Worm (Caenorhabditis elegans) whole organism, early embryonic: Measurements from ENCODE around the gene slt-1.

Source experiments
- B0310.2 ChIP-seq: sonication (generic microtip); optimal IDR thresholded peaks from 2 replicates; lab custom pipeline; 2016; ENCODE audit warnings: mild to moderate bottlenecking, missing genetic modification characterization, missing compliant biosample characterization
- F13C5.2 ChIP-seq: sonication (generic microtip); optimal IDR thresholded peaks from 2 replicates; lab custom pipeline; 2017; ENCODE audit warnings: mild to moderate bottlenecking, missing genetic modification characterization, inconsistent platforms, missing compliant biosample characterization
- aly-1 ChIP-seq: sonication (generic microtip); optimal IDR thresholded peaks from 2 replicates; lab custom pipeline; 2016; ENCODE audit warnings: missing genetic modification characterization, missing compliant biosample characterization
- ama-1 ChIP-seq: fragments of 150-350 bp; optimal IDR thresholded peaks from 2 replicates; lab custom pipeline; 2014
- ceh-13 ChIP-seq: fragments of 200-800 bp; sonication (Bioruptor generic); optimal IDR thresholded peaks from 2 replicates; lab custom pipeline; 2018; ENCODE audit warnings: mild to moderate bottlenecking, missing genetic modification characterization, missing compliant biosample characterization
- ceh-36 ChIP-seq: sonication (generic microtip); optimal IDR thresholded peaks from 2 replicates; lab custom pipeline; 2016; ENCODE audit warnings: missing genetic modification characterization, inconsistent platforms, missing compliant biosample characterization
- ets-7 ChIP-seq: sonication (generic microtip); optimal IDR thresholded peaks from 2 replicates; lab custom pipeline; 2016; ENCODE audit warnings: missing genotype, missing genetic modification characterization, missing compliant biosample characterization
- flt-1 ChIP-seq: fragments of 200-800 bp; sonication (Bioruptor generic); IDR thresholded peaks from 2 replicates; pipeline ENCODE4 v1.3.6; 2022; ENCODE audit warnings: missing genetic modification characterization, missing compliant biosample characterization
- hmbx-1 ChIP-seq: sonication (generic microtip); optimal IDR thresholded peaks from 2 replicates; lab custom pipeline; 2016; ENCODE audit warnings: mild to moderate bottlenecking, missing genetic modification characterization, missing compliant biosample characterization
- hmg-4 ChIP-seq: fragments of 200-800 bp; sonication (Bioruptor generic); optimal IDR thresholded peaks from 2 replicates; lab custom pipeline; 2018; ENCODE audit warnings: mild to moderate bottlenecking, missing genetic modification characterization, missing compliant biosample characterization
- hnd-1 ChIP-seq: sonication (generic microtip); optimal IDR thresholded peaks from 2 replicates; lab custom pipeline; 2016; ENCODE audit warnings: missing genetic modification characterization, missing compliant biosample characterization
- pes-1 ChIP-seq: fragments of 200-800 bp; sonication (Bioruptor generic); IDR thresholded peaks from 2 replicates; pipeline ENCODE4 v1.3.6; 2022; ENCODE audit warnings: missing genetic modification reagents, missing genetic modification characterization, missing compliant biosample characterization
- scrt-1 ChIP-seq: fragments of 200-800 bp; sonication (Bioruptor generic); IDR thresholded peaks from 2 replicates; pipeline ENCODE4 v1.3.6; 2022; ENCODE audit warnings: missing genetic modification characterization, missing compliant biosample characterization
- sea-1 ChIP-seq: fragments of 200-800 bp; sonication (Bioruptor generic); conservative IDR thresholded peaks from 2 replicates; pipeline ENCODE4 v1.3.6; 2022; ENCODE audit warnings: missing genetic modification characterization, missing compliant biosample characterization
- tbx-11 ChIP-seq: fragments of 200-800 bp; sonication (Bioruptor generic); IDR thresholded peaks from 2 replicates; pipeline ENCODE4 v1.3.6; 2022; ENCODE audit warnings: missing genetic modification characterization, missing compliant biosample characterization
- tbx-37 ChIP-seq: fragments of 200-800 bp; sonication (Bioruptor generic); conservative IDR thresholded peaks from 2 replicates; pipeline ENCODE4 v1.3.6; 2022; ENCODE audit warnings: missing genetic modification reagents, missing genetic modification characterization, missing compliant biosample characterization
- tra-4 ChIP-seq: sonication (generic microtip); optimal IDR thresholded peaks from 2 replicates; lab custom pipeline; 2017; ENCODE audit warnings: missing genetic modification characterization, missing compliant biosample characterization

The slt-1 gene

DNA sequence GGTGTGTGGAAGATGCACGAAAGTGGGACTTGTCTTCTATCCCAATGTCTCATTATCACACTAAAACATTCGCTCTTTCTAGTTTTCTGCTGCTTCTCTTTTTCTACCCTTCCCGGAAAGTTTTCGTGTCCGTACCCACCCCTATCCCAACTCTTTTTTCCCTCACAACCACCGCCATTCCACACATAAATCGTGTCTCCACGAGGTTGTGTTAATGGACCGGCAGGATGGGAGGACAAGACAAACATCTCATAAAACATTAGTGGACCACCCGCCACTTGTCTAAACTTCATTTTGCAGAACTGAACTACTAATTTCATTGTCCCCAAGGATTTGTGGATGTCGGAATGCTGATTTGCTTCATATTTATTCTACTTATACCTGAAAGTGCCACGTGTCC is at the start of gene slt-1:
Gene slt-1, plus strand, starts transcription at position 301 of the 400 bp plus-strand sequence.
- no peak for TF ChIP-seq hmg-4 (GFP tag; lab: Kevin White, UChicago)
- TF ChIP-seq hnd-1 (tag; lab: Kevin White, UChicago) = no peak
- no peak for TF ChIP-seq ceh-13 (GFP tag; lab: Kevin White, UChicago)
- TF ChIP-seq F13C5.2 = no peak
- no peak for TF ChIP-seq sea-1 (GFP tag; lab: Robert Waterston, UW)
- TF ChIP-seq pes-1 (GFP tag; lab: Robert Waterston, UW) = no peak
- TF ChIP-seq flt-1 (GFP tag; lab: Robert Waterston, UW) = no peak
- TF ChIP-seq B0310.2 (tag; lab: Kevin White, UChicago) = no peak
- no peak for TF ChIP-seq ceh-36
- no peak for TF ChIP-seq tra-4 (tag; lab: Kevin White, UChicago)
- TF ChIP-seq tbx-11 (GFP tag; lab: Robert Waterston, UW) = no peak
- TF ChIP-seq ets-7 (tag; lab: Kevin White, UChicago) = no peak
- TF ChIP-seq tbx-37 (GFP tag; lab: Robert Waterston, UW) = no peak
- no peak for TF ChIP-seq scrt-1 (GFP tag; lab: Robert Waterston, UW)

DNA sequence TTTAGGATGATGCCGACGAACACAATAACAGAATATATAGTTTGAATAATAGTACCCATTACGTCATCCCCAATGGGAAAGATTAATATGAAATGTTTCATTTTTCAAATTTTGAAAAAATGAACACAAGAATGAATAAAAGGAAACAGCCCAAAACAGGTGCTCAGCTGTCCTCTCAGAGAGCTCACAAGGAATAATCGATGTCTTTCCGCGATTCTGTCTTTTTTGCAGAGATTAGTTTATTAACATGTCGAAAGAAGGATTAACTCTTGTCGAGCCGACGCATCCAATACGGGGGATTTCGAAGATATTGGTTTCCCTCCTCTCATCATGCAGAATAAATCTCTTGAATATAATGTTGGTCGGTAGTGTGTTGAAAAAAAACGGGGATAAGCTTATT is 45.3 kb upstream of the slt-1 start, which contains the start of gene F54E4.2:
Gene F54E4.2, minus strand, starts transcription at position 101 of the 400 bp plus-strand sequence.
- TF ChIP-seq ceh-13 (GFP tag; lab: Kevin White, UChicago) = no peak
- TF ChIP-seq hnd-1 (tag; lab: Kevin White, UChicago) = no peak
- TF ChIP-seq tbx-11 (GFP tag; lab: Robert Waterston, UW) = no peak
- TF ChIP-seq ceh-36 = peak; percentile 37
- TF ChIP-seq tbx-37 (GFP tag; lab: Robert Waterston, UW) = no peak
- TF ChIP-seq sea-1 (GFP tag; lab: Robert Waterston, UW) = no peak

DNA sequence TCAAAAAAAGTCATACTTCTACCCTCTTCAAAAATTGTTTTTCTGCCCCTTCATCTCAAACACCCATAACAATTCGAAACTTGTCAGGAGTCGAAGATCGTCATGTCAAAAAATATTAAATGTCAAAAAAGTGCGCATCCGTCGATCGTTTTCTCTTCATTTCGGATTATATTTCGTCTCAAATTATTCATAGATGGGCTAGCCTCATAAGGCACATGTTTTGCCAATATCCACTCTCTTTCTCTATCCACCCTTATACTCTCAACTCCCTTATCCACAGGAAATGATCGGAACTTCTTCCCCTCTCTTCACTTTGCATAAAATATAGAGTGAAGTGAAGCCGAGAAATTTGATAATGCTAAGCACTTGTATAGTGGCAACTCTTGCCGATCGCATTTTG is 40.4 kb upstream of the slt-1 start:
- TF ChIP-seq F13C5.2 = no peak
- TF ChIP-seq tbx-37 (GFP tag; lab: Robert Waterston, UW) = no peak
- TF ChIP-seq tra-4 (tag; lab: Kevin White, UChicago) = no peak
- no peak for TF ChIP-seq aly-1 (tag; lab: Kevin White, UChicago)
- TF ChIP-seq ceh-36 = no peak
- TF ChIP-seq scrt-1 (GFP tag; lab: Robert Waterston, UW) = no peak
- TF ChIP-seq hnd-1 (tag; lab: Kevin White, UChicago) = no peak
- TF ChIP-seq tbx-11 (GFP tag; lab: Robert Waterston, UW) = no peak
- TF ChIP-seq B0310.2 (tag; lab: Kevin White, UChicago) = no peak
- no peak for TF ChIP-seq ceh-13 (GFP tag; lab: Kevin White, UChicago)
- no peak for TF ChIP-seq hmg-4 (GFP tag; lab: Kevin White, UChicago)
- no peak for TF ChIP-seq ama-1 (lab: Kevin White, UChicago)

- TF ChIP-seq tbx-11 (GFP tag; lab: Robert Waterston, UW) = no peak
- TF ChIP-seq ceh-36 = no peak
- TF ChIP-seq scrt-1 (GFP tag; lab: Robert Waterston, UW) = no peak
- no peak for TF ChIP-seq B0310.2 (tag; lab: Kevin White, UChicago)
- TF ChIP-seq ets-7 (tag; lab: Kevin White, UChicago) = no peak
- no peak for TF ChIP-seq tbx-37 (GFP tag; lab: Robert Waterston, UW)
- no peak for TF ChIP-seq F13C5.2
- no peak for TF ChIP-seq hnd-1 (tag; lab: Kevin White, UChicago)
- no peak for TF ChIP-seq sea-1 (GFP tag; lab: Robert Waterston, UW)
- no peak for TF ChIP-seq tra-4 (tag; lab: Kevin White, UChicago)
- no peak for TF ChIP-seq ama-1 (lab: Kevin White, UChicago)
- TF ChIP-seq hmbx-1 (tag; lab: Kevin White, UChicago) = no peak
- no peak for TF ChIP-seq pes-1 (GFP tag; lab: Robert Waterston, UW)
These were observed 38.0 kb upstream of the slt-1 start, which contains the start of gene F54E4.3 for ce11 chrX:14636157-14636556. Gene F54E4.3, minus strand, starts transcription at chrX:14636421.

ce11 chrX:14636712-14637111 is 37.4 kb upstream of the slt-1 start:
- TF ChIP-seq ceh-36 (no peak), hmg-4 (GFP tag; lab: Kevin White, UChicago) (peak; percentile 52)

- TF ChIP-seq ceh-36 = no peak
- TF ChIP-seq tra-4 (tag; lab: Kevin White, UChicago) = no peak
- TF ChIP-seq B0310.2 (tag; lab: Kevin White, UChicago) = no peak
- TF ChIP-seq ets-7 (tag; lab: Kevin White, UChicago) = no peak
- TF ChIP-seq pes-1 (GFP tag; lab: Robert Waterston, UW) = no peak
- no peak for TF ChIP-seq hnd-1 (tag; lab: Kevin White, UChicago)
- TF ChIP-seq tbx-11 (GFP tag; lab: Robert Waterston, UW) = no peak
- no peak for TF ChIP-seq hmg-4 (GFP tag; lab: Kevin White, UChicago)
- TF ChIP-seq hmbx-1 (tag; lab: Kevin White, UChicago) = no peak
- TF ChIP-seq aly-1 (tag; lab: Kevin White, UChicago) = no peak
- TF ChIP-seq ceh-13 (GFP tag; lab: Kevin White, UChicago) = no peak
These were observed 36.7 kb upstream of the slt-1 start for ce11 chrX:14637445-14637844.

DNA sequence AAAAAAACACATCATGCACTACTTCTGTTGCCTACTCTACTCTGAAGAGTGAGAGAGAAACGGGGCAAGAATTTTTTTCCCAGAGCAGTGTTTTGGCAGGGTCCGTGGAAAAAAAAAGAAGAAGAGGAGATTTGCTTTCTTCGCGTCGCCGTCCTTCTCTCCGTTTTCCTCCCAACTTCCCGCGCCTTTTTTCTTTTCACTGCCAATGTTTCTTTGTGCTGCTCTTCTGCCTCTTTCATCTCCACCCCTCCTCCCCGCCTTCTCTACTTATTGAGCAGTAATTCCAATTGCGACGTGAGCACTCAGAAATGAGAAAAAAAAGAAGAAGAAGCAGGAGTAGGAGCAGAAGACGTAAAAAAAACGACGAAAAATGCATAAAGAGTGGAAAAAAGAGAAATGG is 34.2 kb upstream of the slt-1 start:
- no peak for TF ChIP-seq B0310.2 (tag; lab: Kevin White, UChicago)
- TF ChIP-seq hnd-1 (tag; lab: Kevin White, UChicago) = no peak
- no peak for TF ChIP-seq F13C5.2
- no peak for TF ChIP-seq tra-4 (tag; lab: Kevin White, UChicago)
- TF ChIP-seq scrt-1 (GFP tag; lab: Robert Waterston, UW) = no peak
- no peak for TF ChIP-seq flt-1 (GFP tag; lab: Robert Waterston, UW)
- no peak for TF ChIP-seq ama-1 (lab: Kevin White, UChicago)
- no peak for TF ChIP-seq tbx-11 (GFP tag; lab: Robert Waterston, UW)
- TF ChIP-seq ceh-36 = no peak
- TF ChIP-seq hmg-4 (GFP tag; lab: Kevin White, UChicago) = no peak
- TF ChIP-seq ceh-13 (GFP tag; lab: Kevin White, UChicago) = no peak
- TF ChIP-seq hmbx-1 (tag; lab: Kevin White, UChicago) = no peak
- no peak for TF ChIP-seq aly-1 (tag; lab: Kevin White, UChicago)
- TF ChIP-seq ets-7 (tag; lab: Kevin White, UChicago) = no peak
- TF ChIP-seq pes-1 (GFP tag; lab: Robert Waterston, UW) = no peak
- no peak for TF ChIP-seq sea-1 (GFP tag; lab: Robert Waterston, UW)
- TF ChIP-seq tbx-37 (GFP tag; lab: Robert Waterston, UW) = no peak
